Fruit fly (Drosophila melanogaster) whole organism: ENCODE measurements around the gene CG13258.

Experiments used
- CG8478 ChIP-seq: fragments of >200 bp; optimal IDR thresholded peaks from 2 replicates; lab custom pipeline; 2018; ENCODE audit warnings: inconsistent platforms
- Dll ChIP-seq: fragments of >200 bp; optimal IDR thresholded peaks from 2 replicates; lab custom pipeline; 2017
- EcR ChIP-seq, 2 experiments: fragments of >200 bp; optimal IDR thresholded peaks; 2 replicates each; lab custom pipeline; 2017; ENCODE audit warnings: missing biosample characterization in 2 of 2, missing genetic modification characterization in 2 of 2, missing genetic modification reagents in 2 of 2
- pan ChIP-seq: fragments of >200 bp; optimal IDR thresholded peaks from 2 replicates; lab custom pipeline; 2017
- psq ChIP-seq: fragments of >200 bp; optimal IDR thresholded peaks from 2 replicates; lab custom pipeline; 2017
- usp ChIP-seq: fragments of >200 bp; optimal IDR thresholded peaks from 2 replicates; lab custom pipeline; 2017; ENCODE audit warnings: missing biosample characterization, missing genetic modification characterization, mixed read lengths

CG13258 gene

dm6 chr2L:16282077-16282471, 10.8 kb downstream of the CG13258 start:
- TF ChIP-seq usp (GFP tag; lab: Kevin White, UChicago) (no peak), EcR (GFP tag; optimal IDR thresholded peaks at IDR 0.05; lab: Kevin White, UChicago) (peak in 1 of 2 experiments; percentile 78)

- no peak for TF ChIP-seq pan
- no peak for TF ChIP-seq psq
- no peak for TF ChIP-seq usp (GFP tag; lab: Kevin White, UChicago)
- no peak for TF ChIP-seq EcR (GFP tag; optimal IDR thresholded peaks at IDR 0.05; lab: Kevin White, UChicago)
- TF ChIP-seq Dll (lab: Kevin White, UChicago) = peak; percentile 45
- no peak for TF ChIP-seq CG8478 (lab: Kevin White, UChicago)
Measured at dm6 chr2L:16281419-16282076, 11.3 kb downstream of the CG13258 start.

dm6 chr2L:16279774-16280252, 13.0 kb downstream of the CG13258 start:
- no peak for TF ChIP-seq usp (GFP tag; lab: Kevin White, UChicago)
- no peak for TF ChIP-seq pan
- no peak for TF ChIP-seq EcR (GFP tag; optimal IDR thresholded peaks at IDR 0.05; lab: Kevin White, UChicago)
- TF ChIP-seq Dll (lab: Kevin White, UChicago) = no peak
- TF ChIP-seq CG8478 (lab: Kevin White, UChicago) = no peak
- TF ChIP-seq psq = no peak

- TF ChIP-seq Dll (lab: Kevin White, UChicago) = no peak
- no peak for TF ChIP-seq psq
- no peak for TF ChIP-seq usp (GFP tag; lab: Kevin White, UChicago)
- TF ChIP-seq pan = no peak
- TF ChIP-seq CG8478 (lab: Kevin White, UChicago) = no peak
- TF ChIP-seq EcR (GFP tag; optimal IDR thresholded peaks at IDR 0.05; lab: Kevin White, UChicago) = no peak
Measured at dm6 chr2L:16278842-16279241, 14.0 kb downstream of the CG13258 start.

- TF ChIP-seq pan (no peak), psq (no peak), CG8478 (lab: Kevin White, UChicago) (no peak)
Measured at dm6 chr2L:16277922-16278321, 14.9 kb downstream of the CG13258 start.

- TF ChIP-seq CG8478 (lab: Kevin White, UChicago) = no peak
- TF ChIP-seq pan = no peak
- TF ChIP-seq Dll (lab: Kevin White, UChicago) = no peak
- no peak for TF ChIP-seq usp (GFP tag; lab: Kevin White, UChicago)
- TF ChIP-seq EcR (GFP tag; optimal IDR thresholded peaks at IDR 0.05; lab: Kevin White, UChicago) = no peak
- TF ChIP-seq psq = no peak
Measured at dm6 chr2L:16276820-16277219, 16.0 kb downstream of the CG13258 start.

- no peak for TF ChIP-seq psq
- peak; percentile 53 to 57 for TF ChIP-seq EcR (GFP tag; optimal IDR thresholded peaks at IDR 0.05; lab: Kevin White, UChicago)
Measured at dm6 chr2L:16275809-16276178, 17.0 kb downstream of the CG13258 start.

- TF ChIP-seq usp (GFP tag; lab: Kevin White, UChicago) = no peak
- no peak for TF ChIP-seq pan
- no peak for TF ChIP-seq psq
- TF ChIP-seq Dll (lab: Kevin White, UChicago) = no peak
- no peak for TF ChIP-seq EcR (GFP tag; optimal IDR thresholded peaks at IDR 0.05; lab: Kevin White, UChicago)
- no peak for TF ChIP-seq CG8478 (lab: Kevin White, UChicago)
Measured at dm6 chr2L:16275177-16275808, 17.5 kb downstream of the CG13258 start.

dm6 chr2L:16274100-16274499, 18.7 kb downstream of the CG13258 start:
- TF ChIP-seq CG8478 (lab: Kevin White, UChicago) = no peak
- TF ChIP-seq EcR (GFP tag; optimal IDR thresholded peaks at IDR 0.05; lab: Kevin White, UChicago) = peak; percentile 21

dm6 chr2L:16273439-16273838, 19.4 kb downstream of the CG13258 start:
- no peak for TF ChIP-seq usp (GFP tag; lab: Kevin White, UChicago)
- no peak for TF ChIP-seq psq
- TF ChIP-seq EcR (GFP tag; optimal IDR thresholded peaks at IDR 0.05; lab: Kevin White, UChicago) = no peak
- no peak for TF ChIP-seq Dll (lab: Kevin White, UChicago)
- TF ChIP-seq pan = no peak
- no peak for TF ChIP-seq CG8478 (lab: Kevin White, UChicago)

- TF ChIP-seq usp (GFP tag; lab: Kevin White, UChicago) (no peak), CG8478 (lab: Kevin White, UChicago) (no peak), EcR (GFP tag; optimal IDR thresholded peaks at IDR 0.05; lab: Kevin White, UChicago) (no peak), Dll (lab: Kevin White, UChicago) (no peak), pan (no peak), psq (no peak)
Measured at dm6 chr2L:16272730-16273129, 20.1 kb downstream of the CG13258 start.

- TF ChIP-seq pan = no peak
- TF ChIP-seq CG8478 (lab: Kevin White, UChicago) = no peak
- TF ChIP-seq Dll (lab: Kevin White, UChicago) = no peak
- TF ChIP-seq usp (GFP tag; lab: Kevin White, UChicago) = no peak
- no peak for TF ChIP-seq psq
- TF ChIP-seq EcR (GFP tag; optimal IDR thresholded peaks at IDR 0.05; lab: Kevin White, UChicago) = no peak
Measured at dm6 chr2L:16271486-16271806, 21.4 kb downstream of the CG13258 start.
